Worm (Caenorhabditis elegans) whole organism, late embryonic: ENCODE results near the gene rsr-2.

Experiments
- ama-1 ChIP-seq: fragments of 150-350 bp; optimal IDR thresholded peaks from 2 replicates; lab custom pipeline; 2014
- dmd-4 ChIP-seq: sonication (generic microtip); optimal IDR thresholded peaks from 2 replicates; lab custom pipeline; 2016; ENCODE audit warnings: borderline replicate concordance, missing genetic modification characterization, missing compliant biosample characterization
- dve-1 ChIP-seq: sonication (generic microtip); optimal IDR thresholded peaks from 2 replicates; lab custom pipeline; 2017; ENCODE audit warnings: antibody characterized with exemption, mild to moderate bottlenecking, missing genetic modification characterization, missing compliant biosample characterization
- elt-2 ChIP-seq: sonication (generic microtip); optimal IDR thresholded peaks from 2 replicates; lab custom pipeline; 2016; ENCODE audit warnings: missing genetic modification reagents, missing genetic modification characterization, missing compliant biosample characterization
- elt-4 ChIP-seq: sonication (generic microtip); optimal IDR thresholded peaks from 2 replicates; lab custom pipeline; 2016; ENCODE audit warnings: missing genetic modification characterization, missing compliant biosample characterization
- mec-3 ChIP-seq: sonication (generic microtip); optimal IDR thresholded peaks from 2 replicates; lab custom pipeline; 2016; ENCODE audit warnings: borderline replicate concordance, missing genetic modification characterization, missing compliant biosample characterization
- nhr-11 ChIP-seq: fragments of 150-350 bp; optimal IDR thresholded peaks from 2 replicates; lab custom pipeline; 2014; ENCODE audit warnings: missing biosample characterization, missing genetic modification characterization
- sox-4 ChIP-seq: sonication (generic microtip); optimal IDR thresholded peaks from 2 replicates; lab custom pipeline; 2017; ENCODE audit warnings: mild to moderate bottlenecking, missing genetic modification characterization, inconsistent platforms, missing compliant biosample characterization
- tbx-2 ChIP-seq: sonication (generic microtip); optimal IDR thresholded peaks from 2 replicates; lab custom pipeline; 2016; ENCODE audit warnings: missing genetic modification characterization, missing compliant biosample characterization
- ttx-3 ChIP-seq: sonication (generic microtip); optimal IDR thresholded peaks from 2 replicates; lab custom pipeline; 2016; ENCODE audit warnings: missing genetic modification reagents, missing genetic modification characterization, missing compliant biosample characterization

- TF ChIP-seq ama-1 (lab: Kevin White, UChicago) (no peak), mec-3 (tag; lab: Kevin White, UChicago) (no peak), elt-4 (tag; lab: Kevin White, UChicago) (no peak), dve-1 (no peak), dmd-4 (tag; lab: Kevin White, UChicago) (no peak), ttx-3 (tag; lab: Kevin White, UChicago) (no peak), sox-4 (tag; lab: Kevin White, UChicago) (no peak), elt-2 (tag; lab: Kevin White, UChicago) (no peak), tbx-2 (no peak), nhr-11 (tag; lab: Kevin White, UChicago) (no peak)
These were observed 22.9 kb upstream of the rsr-2 start, which contains the start of gene trpp-5 for ce11 chrII:12202281-12202680.
